Worm (Caenorhabditis elegans): Measurements from ENCODE around the gene R11G11.16.

DNA sequence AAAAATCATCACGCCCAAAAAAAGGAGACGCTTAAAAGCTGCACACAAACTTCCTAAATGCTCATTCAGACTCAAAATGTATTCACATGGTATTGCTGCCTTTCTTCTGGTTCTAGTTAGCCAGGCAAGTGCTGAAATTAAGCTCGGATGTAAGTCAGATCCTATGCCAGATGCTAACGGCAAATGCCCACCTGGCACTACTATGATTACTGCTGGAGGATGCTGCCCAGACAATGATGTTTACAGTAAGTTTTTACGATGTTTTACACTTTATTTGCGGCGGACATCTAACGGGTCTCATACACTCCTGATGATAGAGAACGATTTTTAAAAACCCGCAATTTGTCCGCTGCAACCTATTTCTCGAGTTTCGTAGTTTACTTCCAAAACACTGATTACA lies 11.6 kb upstream of the R11G11.16 start, which contains the start of gene C14C6.5:
- TF ChIP-seq nhr-11 (tag; optimal IDR thresholded peaks at IDR 0.05) (no peak), tbx-2 (tag; optimal IDR thresholded peaks at IDR 0.05) (no peak)

Measured in whole organism, late embryonic.